Worm (Caenorhabditis elegans) whole organism, young adult: ENCODE data around the gene DH11.5.

Source experiments
- D2030.7 ChIP-seq: fragments of 200-800 bp; sonication (Bioruptor generic); IDR thresholded peaks from 2 replicates; pipeline ENCODE4 v1.3.6; 2022; ENCODE audit warnings: missing genetic modification reagents, missing genetic modification characterization, missing compliant biosample characterization
- F33H1.4 ChIP-seq: fragments of 200-800 bp; sonication (Bioruptor generic); IDR thresholded peaks from 2 replicates; pipeline ENCODE4 v1.3.6; 2022; ENCODE audit warnings: missing genetic modification reagents, missing genetic modification characterization, missing compliant biosample characterization
- F49E8.2 ChIP-seq: sonication (generic microtip); optimal IDR thresholded peaks from 3 replicates; lab custom pipeline; 2017; ENCODE audit warnings: missing genetic modification characterization, mild to moderate bottlenecking, missing compliant biosample characterization, antibody characterized with exemption, moderate library complexity; ENCODE audit not compliant: insufficient read depth
- F57C9.4 ChIP-seq: sonication (generic microtip); optimal IDR thresholded peaks from 2 replicates; lab custom pipeline; 2017; ENCODE audit warnings: mild to moderate bottlenecking, missing genetic modification characterization, missing compliant biosample characterization
- K11D2.4 ChIP-seq: fragments of 200-800 bp; sonication (Bioruptor generic); IDR thresholded peaks from 2 replicates; pipeline ENCODE4 v1.3.6; 2022; ENCODE audit warnings: missing genetic modification reagents, missing genetic modification characterization, missing compliant biosample characterization
- Y53F4B.3 ChIP-seq: fragments of 200-800 bp; sonication (Bioruptor generic); IDR thresholded peaks from 2 replicates; pipeline ENCODE4 v1.3.6; 2022; ENCODE audit warnings: missing genetic modification reagents, missing genetic modification characterization, missing compliant biosample characterization
- Y56A3A.18 ChIP-seq: fragments of 200-800 bp; sonication (Bioruptor generic); IDR thresholded peaks from 2 replicates; pipeline ENCODE4 v1.3.6; 2022; ENCODE audit warnings: missing genetic modification reagents, missing genetic modification characterization, missing compliant biosample characterization
- ama-1 ChIP-seq, 3 experiments: fragments of 150-350 bp in 1 of 3; sonication (generic microtip) in 2 of 3; optimal IDR thresholded peaks; 2 replicates each; lab custom pipeline; 2014 to 2018; ENCODE audit warnings: missing biosample characterization in 2 of 3, missing genetic modification characterization in 2 of 3, missing genetic modification reagents in 2 of 3
- atf-7 ChIP-seq: sonication (generic microtip); optimal IDR thresholded peaks from 2 replicates; lab custom pipeline; 2017; ENCODE audit warnings: mild to moderate bottlenecking, missing genetic modification characterization, missing compliant biosample characterization
- athp-1 ChIP-seq: sonication (generic microtip); optimal IDR thresholded peaks from 2 replicates; lab custom pipeline; 2017; ENCODE audit warnings: mild to moderate bottlenecking, missing genetic modification characterization, missing compliant biosample characterization
- attf-3 ChIP-seq: fragments of 200-800 bp; sonication (Bioruptor generic); conservative IDR thresholded peaks from 2 replicates; pipeline ENCODE4 v1.3.6; 2022; ENCODE audit warnings: missing genetic modification reagents, missing genetic modification characterization, missing compliant biosample characterization
- attf-5 ChIP-seq: fragments of 200-800 bp; sonication (Bioruptor generic); optimal IDR thresholded peaks from 2 replicates; lab custom pipeline; 2018; ENCODE audit warnings: mild to moderate bottlenecking, missing genetic modification characterization, missing compliant biosample characterization
- attf-6 ChIP-seq: fragments of 200-800 bp; sonication (Bioruptor generic); IDR thresholded peaks from 2 replicates; pipeline ENCODE4 v1.3.6; 2022; ENCODE audit warnings: missing genetic modification reagents, missing genetic modification characterization, missing compliant biosample characterization
- ccch-3 ChIP-seq: fragments of 200-800 bp; sonication (Bioruptor generic); optimal IDR thresholded peaks from 2 replicates; lab custom pipeline; 2018; ENCODE audit warnings: mild to moderate bottlenecking, missing genetic modification characterization, missing compliant biosample characterization
- cebp-1 ChIP-seq, 2 experiments: fragments of 200-800 bp in 1 of 2; sonication (Bioruptor generic) in 1 of 2; sonication (generic microtip) in 1 of 2; IDR thresholded peaks in 1 of 2; optimal IDR thresholded peaks in 1 of 2; 2 replicates each; pipeline versions ENCODE4 v1.3.6 to Lab custom; 2017 to 2022; ENCODE audit warnings: missing compliant biosample characterization in 2 of 2, missing genetic modification characterization in 2 of 2, mild to moderate bottlenecking in 1 of 2, missing genetic modification reagents in 1 of 2, moderate library complexity in 1 of 2
- ceh-40 ChIP-seq: fragments of 200-800 bp; sonication (Bioruptor generic); IDR thresholded peaks from 2 replicates; pipeline ENCODE4 v1.3.6; 2022; ENCODE audit warnings: missing genetic modification characterization, missing compliant biosample characterization
- ceh-79 ChIP-seq: sonication (generic microtip); optimal IDR thresholded peaks from 2 replicates; lab custom pipeline; 2017; ENCODE audit warnings: mild to moderate bottlenecking, missing genetic modification characterization, missing compliant biosample characterization
- dpff-1 ChIP-seq: sonication (generic microtip); optimal IDR thresholded peaks from 2 replicates; lab custom pipeline; 2017; ENCODE audit warnings: mild to moderate bottlenecking, missing genetic modification characterization, missing compliant biosample characterization
- dpl-1 ChIP-seq: fragments of 150-350 bp; optimal IDR thresholded peaks from 2 replicates; lab custom pipeline; 2014; ENCODE audit warnings: missing biosample characterization, missing genetic modification reagents, missing genetic modification characterization
- efl-1 ChIP-seq: fragments of 150-350 bp; optimal IDR thresholded peaks from 2 replicates; lab custom pipeline; 2014; ENCODE audit warnings: missing biosample characterization, missing genetic modification reagents, missing genetic modification characterization
- egl-18 ChIP-seq: fragments of 200-800 bp; sonication (Bioruptor generic); IDR thresholded peaks from 2 replicates; pipeline ENCODE4 v1.3.6; 2022; ENCODE audit warnings: missing genetic modification reagents, missing genetic modification characterization, missing compliant biosample characterization
- egl-44 ChIP-seq: fragments of 200-800 bp; sonication (Bioruptor generic); IDR thresholded peaks from 2 replicates; pipeline ENCODE4 v1.3.6; 2022; ENCODE audit warnings: missing genetic modification reagents, missing genetic modification characterization, missing compliant biosample characterization
- him-1 ChIP-seq: sonication (generic microtip); optimal IDR thresholded peaks from 2 replicates; lab custom pipeline; 2016; ENCODE audit warnings: missing genotype, missing genetic modification reagents, missing genetic modification characterization, missing compliant biosample characterization
- hlh-12 ChIP-seq: sonication (generic microtip); optimal IDR thresholded peaks from 2 replicates; lab custom pipeline; 2016; ENCODE audit warnings: missing genetic modification characterization, missing compliant biosample characterization
- hmg-20 ChIP-seq: fragments of 200-800 bp; sonication (Bioruptor generic); IDR thresholded peaks from 2 replicates; pipeline ENCODE4 v1.3.6; 2022; ENCODE audit warnings: missing genetic modification reagents, missing genetic modification characterization, missing compliant biosample characterization
- hsf-1 ChIP-seq: fragments of 200-800 bp; sonication (Bioruptor generic); IDR thresholded peaks from 2 replicates; pipeline ENCODE4 v1.3.6; 2022; ENCODE audit warnings: missing genetic modification reagents, missing genetic modification characterization, missing compliant biosample characterization
- let-526 ChIP-seq: fragments of 200-800 bp; sonication (Bioruptor generic); IDR thresholded peaks from 2 replicates; pipeline ENCODE4 v1.3.6; 2022; ENCODE audit warnings: missing genetic modification reagents, missing genetic modification characterization, missing compliant biosample characterization
- let-607 ChIP-seq, 2 experiments: fragments of 200-800 bp in 1 of 2; sonication (Bioruptor generic) in 1 of 2; sonication (generic microtip) in 1 of 2; optimal IDR thresholded peaks; 2 replicates each; lab custom pipeline; 2016 to 2018; ENCODE audit warnings: mild to moderate bottlenecking in 2 of 2, missing compliant biosample characterization in 2 of 2, missing genetic modification characterization in 2 of 2, moderate library complexity in 2 of 2, missing genotype in 1 of 2
- lin-26 ChIP-seq: fragments of 200-800 bp; sonication (Bioruptor generic); IDR thresholded peaks from 2 replicates; pipeline ENCODE4 v1.3.6; 2022; ENCODE audit warnings: missing genetic modification reagents, missing genetic modification characterization, missing compliant biosample characterization
- lin-35 ChIP-seq, 3 experiments: fragments of 150-350 bp in 2 of 3; sonication (generic microtip) in 1 of 3; optimal IDR thresholded peaks; 2 replicates each; lab custom pipeline; 2014 to 2018; ENCODE audit warnings: missing biosample characterization in 3 of 3, missing genetic modification characterization in 3 of 3, missing genetic modification reagents in 3 of 3
- lin-54 ChIP-seq: fragments of 200-800 bp; sonication (Bioruptor generic); optimal IDR thresholded peaks from 2 replicates; lab custom pipeline; 2018; ENCODE audit warnings: mild to moderate bottlenecking, missing genetic modification characterization, missing compliant biosample characterization
- madf-10 ChIP-seq: sonication (generic microtip); optimal IDR thresholded peaks from 2 replicates; lab custom pipeline; 2016; ENCODE audit warnings: mild to moderate bottlenecking, missing genetic modification characterization, missing compliant biosample characterization
- mcd-1 ChIP-seq: fragments of 200-800 bp; sonication (Bioruptor generic); IDR thresholded peaks from 2 replicates; pipeline ENCODE4 v1.3.6; 2022; ENCODE audit warnings: missing genetic modification reagents, missing genetic modification characterization, missing compliant biosample characterization
- nhr-179 ChIP-seq: sonication (generic microtip); optimal IDR thresholded peaks from 2 replicates; lab custom pipeline; 2016; ENCODE audit warnings: mild to moderate bottlenecking, missing genetic modification characterization, missing compliant biosample characterization
- pbrm-1 ChIP-seq: fragments of 200-800 bp; sonication (Bioruptor generic); IDR thresholded peaks from 2 replicates; pipeline ENCODE4 v1.3.6; 2022; ENCODE audit warnings: missing genetic modification reagents, missing genetic modification characterization, missing compliant biosample characterization
- repo-1 ChIP-seq: sonication (generic microtip); optimal IDR thresholded peaks from 2 replicates; lab custom pipeline; 2017; ENCODE audit warnings: mild to moderate bottlenecking, missing genetic modification characterization, missing compliant biosample characterization
- rpc-1 ChIP-seq, 2 experiments: fragments of 150-350 bp in 1 of 2; sonication (generic microtip) in 1 of 2; optimal IDR thresholded peaks; 2 replicates each; lab custom pipeline; 2014 to 2018; ENCODE audit warnings: missing biosample characterization in 1 of 2, missing genetic modification characterization in 1 of 2, missing genetic modification reagents in 1 of 2, missing genotype in 1 of 2
- snpc-1.1 ChIP-seq: sonication (generic microtip); optimal IDR thresholded peaks from 2 replicates; lab custom pipeline; 2017; ENCODE audit warnings: missing genetic modification characterization, mild to moderate bottlenecking, missing compliant biosample characterization, antibody characterized with exemption, moderate library complexity, missing genotype, missing genetic modification reagents; ENCODE audit not compliant: insufficient read depth
- snpc-1.3 ChIP-seq: sonication (generic microtip); optimal IDR thresholded peaks from 2 replicates; lab custom pipeline; 2017; ENCODE audit warnings: missing genetic modification characterization, mild to moderate bottlenecking, missing compliant biosample characterization, antibody characterized with exemption, moderate library complexity, missing genotype, missing genetic modification reagents; ENCODE audit not compliant: insufficient read depth
- somi-1 ChIP-seq: fragments of 200-800 bp; sonication (Bioruptor generic); optimal IDR thresholded peaks from 2 replicates; lab custom pipeline; 2018; ENCODE audit warnings: mild to moderate bottlenecking, missing genetic modification characterization, missing compliant biosample characterization
- sptf-2 ChIP-seq: fragments of 200-800 bp; sonication (Bioruptor generic); optimal IDR thresholded peaks from 2 replicates; lab custom pipeline; 2018; ENCODE audit warnings: mild to moderate bottlenecking, missing genetic modification characterization, missing compliant biosample characterization
- tbp1 ChIP-seq: fragments of 200-800 bp; sonication (Bioruptor generic); optimal IDR thresholded peaks from 2 replicates; lab custom pipeline; 2018; ENCODE audit warnings: mild to moderate bottlenecking, missing genetic modification characterization, missing compliant biosample characterization
- xnd-1 ChIP-seq: sonication (generic microtip); optimal IDR thresholded peaks from 2 replicates; lab custom pipeline; 2016; ENCODE audit warnings: missing genotype, missing genetic modification reagents, missing genetic modification characterization, missing compliant biosample characterization
- zfh-2 ChIP-seq: fragments of 200-800 bp; sonication (Bioruptor generic); conservative IDR thresholded peaks from 2 replicates; pipeline ENCODE4 v1.3.6; 2022; ENCODE audit warnings: missing genetic modification reagents, missing genetic modification characterization, missing compliant biosample characterization
- ztf-18 ChIP-seq: sonication (generic microtip); optimal IDR thresholded peaks from 2 replicates; lab custom pipeline; 2016; ENCODE audit warnings: missing genotype, mild to moderate bottlenecking, missing genetic modification characterization, missing compliant biosample characterization
- ztf-26 ChIP-seq: sonication (generic microtip); optimal IDR thresholded peaks from 2 replicates; lab custom pipeline; 2017; ENCODE audit warnings: missing genetic modification characterization, missing compliant biosample characterization
- ztf-28 ChIP-seq: fragments of 200-800 bp; sonication (Bioruptor generic); IDR thresholded peaks from 2 replicates; pipeline ENCODE4 v1.3.6; 2022; ENCODE audit warnings: missing genetic modification reagents, missing genetic modification characterization, missing compliant biosample characterization

DH11.5 gene

DNA sequence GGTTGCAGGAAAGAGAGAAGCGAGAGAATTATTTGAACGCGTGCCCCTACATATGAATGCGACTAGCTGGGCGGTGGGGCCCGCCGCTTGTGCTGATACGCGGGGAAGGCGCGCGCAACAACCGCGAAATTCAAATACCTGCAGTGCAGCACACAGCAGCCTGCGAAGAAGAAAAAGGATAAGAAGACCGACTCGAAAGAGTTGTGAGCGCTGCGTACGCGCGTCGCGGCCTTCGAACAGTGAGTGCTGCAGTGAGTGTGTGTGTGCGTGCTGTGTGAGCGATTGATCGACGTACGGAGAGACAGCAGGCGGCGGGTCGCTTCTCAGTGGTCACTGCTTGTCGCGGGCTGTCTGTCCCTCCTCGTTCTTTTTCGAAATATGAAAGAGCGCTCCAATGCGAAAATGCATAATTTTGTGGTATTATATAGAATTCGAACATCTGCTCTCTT lies 51.9 kb downstream of the DH11.5 start:
- no peak for TF ChIP-seq rpc-1 (optimal IDR thresholded peaks at IDR 0.05; lab: Kevin White, UChicago)
- no peak for TF ChIP-seq rpc-1 (tag; optimal IDR thresholded peaks at IDR 0.05; lab: Kevin White, UChicago)
- no peak for TF ChIP-seq ceh-79 (tag; lab: Kevin White, UChicago)
- TF ChIP-seq hsf-1 (GFP tag; lab: Robert Waterston, UW), result 0 out of 2 replicates have a peak, but pooled peaks have one; percentile 38
- peak; percentile 98 for TF ChIP-seq attf-5 (GFP tag; lab: Kevin White, UChicago)
- TF ChIP-seq snpc-1.3 (tag; lab: Kevin White, UChicago), result no peak
- no peak for TF ChIP-seq D2030.7 (GFP tag; lab: Robert Waterston, UW)
- peak; percentile 38 for TF ChIP-seq F33H1.4
- no peak for TF ChIP-seq him-1
- TF ChIP-seq hmg-20 (GFP tag; lab: Robert Waterston, UW), result no peak
- TF ChIP-seq F57C9.4 (tag; lab: Kevin White, UChicago), result no peak
- TF ChIP-seq cebp-1 (GFP tag; IDR thresholded peaks at IDR 0.05; lab: Robert Waterston, UW), result peak; percentile 78
- TF ChIP-seq cebp-1 (tag; optimal IDR thresholded peaks at IDR 0.05; lab: Kevin White, UChicago), result peak; percentile 92
- TF ChIP-seq ccch-3 (GFP tag; lab: Kevin White, UChicago), result no peak
- TF ChIP-seq Y53F4B.3 (GFP tag; lab: Robert Waterston, UW), result no peak
- TF ChIP-seq egl-18 (GFP tag; lab: Robert Waterston, UW), result 0 out of 2 replicates have a peak, but pooled peaks have one; percentile 66
- TF ChIP-seq dpff-1 (tag; lab: Kevin White, UChicago), result no peak
- TF ChIP-seq tbp1 (GFP tag; lab: Kevin White, UChicago), result peak; percentile 64
- peak; percentile 72 for TF ChIP-seq attf-3
- peak; percentile 30 for TF ChIP-seq efl-1 (GFP tag; lab: Kevin White, UChicago)
- TF ChIP-seq F49E8.2 (tag; lab: Kevin White, UChicago), result no peak
- TF ChIP-seq let-607 (tag; optimal IDR thresholded peaks at IDR 0.05; lab: Kevin White, UChicago), result peak; percentile 76 to 84
- peak; percentile 78 for TF ChIP-seq lin-54 (GFP tag; lab: Kevin White, UChicago)
- TF ChIP-seq ztf-26 (tag; lab: Kevin White, UChicago), result peak; percentile 93
- no peak for TF ChIP-seq ama-1 (optimal IDR thresholded peaks at IDR 0.05; lab: Kevin White, UChicago)
- peak in 1 of 2 experiments; percentile 18 for TF ChIP-seq ama-1 (GFP tag; optimal IDR thresholded peaks at IDR 0.05; lab: Kevin White, UChicago)
- peak; percentile 83 for TF ChIP-seq atf-7
- TF ChIP-seq ztf-28, result peak; percentile 41; the same call in 1 of the 2 replicates
- peak; percentile 93 for TF ChIP-seq K11D2.4 (GFP tag; lab: Robert Waterston, UW)
- TF ChIP-seq mcd-1, result peak; percentile 91
- no peak for TF ChIP-seq xnd-1 (tag; lab: Kevin White, UChicago)
- no peak for TF ChIP-seq Y56A3A.18
- TF ChIP-seq attf-6, result no peak
- TF ChIP-seq athp-1 (tag; lab: Kevin White, UChicago), result peak; percentile 82
- 0 out of 2 replicates have a peak, but pooled peaks have one; percentile 30 for TF ChIP-seq ceh-40 (GFP tag; lab: Robert Waterston, UW)
- TF ChIP-seq somi-1, result peak; percentile 86
- peak; percentile 90 for TF ChIP-seq madf-10 (tag; lab: Kevin White, UChicago)
- peak; percentile 100 for TF ChIP-seq zfh-2 (GFP tag; lab: Robert Waterston, UW)
- TF ChIP-seq sptf-2 (GFP tag; lab: Kevin White, UChicago), result peak; percentile 18
- no peak for TF ChIP-seq egl-44 (GFP tag; lab: Robert Waterston, UW)
- TF ChIP-seq ztf-18 (tag; lab: Kevin White, UChicago), result peak; percentile 78
- TF ChIP-seq hlh-12 (tag; lab: Kevin White, UChicago), result no peak
- peak; percentile 79 for TF ChIP-seq lin-26
- TF ChIP-seq pbrm-1 (GFP tag; lab: Robert Waterston, UW), result peak; percentile 65
- peak; percentile 83 for TF ChIP-seq repo-1 (tag; lab: Kevin White, UChicago)
- TF ChIP-seq let-526 (GFP tag; lab: Robert Waterston, UW), result peak; percentile 88
- TF ChIP-seq snpc-1.1 (tag; lab: Kevin White, UChicago), result no peak
- no peak for TF ChIP-seq dpl-1 (GFP tag; lab: Kevin White, UChicago)
- no peak for TF ChIP-seq nhr-179 (tag; lab: Kevin White, UChicago)
- TF ChIP-seq lin-35 (GFP tag; optimal IDR thresholded peaks at IDR 0.05; lab: Kevin White, UChicago), result peak in 1 of 3 experiments; percentile 89
